Fruit fly (Drosophila melanogaster): ENCODE results near the gene GluRIIA.

The GluRIIA gene

dm6 chr2L:5523848-5524473 lies 30.9 kb upstream of the GluRIIA start, which contains the start of the genes Vps52 and Elp4 (continued):
- TF ChIP-seq org-1 (GFP tag; optimal IDR thresholded peaks at IDR 0.05): no peak
- peak; percentile 48 for TF ChIP-seq p53 (GFP tag; optimal IDR thresholded peaks at IDR 0.05)
- TF ChIP-seq CG14965 (GFP tag; optimal IDR thresholded peaks at IDR 0.05; ENCODE audit: borderline replicate concordance): no peak
- TF ChIP-seq ind (GFP tag; optimal IDR thresholded peaks at IDR 0.05): peak; percentile 78
- peak; percentile 43 for TF ChIP-seq CG16863 (GFP tag; optimal IDR thresholded peaks at IDR 0.05)
- TF ChIP-seq odd (GFP tag; optimal IDR thresholded peaks at IDR 0.05): no peak

dm6 chr2L:5525723-5526122 lies 29.1 kb upstream of the GluRIIA start, which contains the start of gene Cap-D3:
Gene Cap-D3 (plus strand): TSS chr2L:5525905.
- TF ChIP-seq ci (GFP tag; IDR thresholded peaks at IDR 0.05) (peak; percentile 28; the same call in 1 of the 3 replicates), CG16813 (GFP tag; IDR thresholded peaks at IDR 0.05; ENCODE audit: partially characterized antibody) (peak; percentile 55), Scr (GFP tag; IDR thresholded peaks at IDR 0.05; ENCODE audit: partially characterized antibody) (peak; percentile 49), Dp (GFP tag; optimal IDR thresholded peaks at IDR 0.05) (peak; percentile 74), bbx (GFP tag; IDR thresholded peaks at IDR 0.05; ENCODE audit: partially characterized antibody) (peak; percentile 69), ase (GFP tag; IDR thresholded peaks at IDR 0.05) (no peak), ato (GFP tag; IDR thresholded peaks at IDR 0.05; ENCODE audit: partially characterized antibody) (peak; percentile 68; the same call in 1 of the 2 replicates), hb (GFP tag; IDR thresholded peaks at IDR 0.05; ENCODE audit: partially characterized antibody) (0 out of 3 replicates have a peak, but pooled peaks have one; percentile 70), CG7963 (GFP tag; IDR thresholded peaks at IDR 0.05; ENCODE audit: partially characterized antibody) (peak; percentile 62; the same call in 1 of the 3 replicates), CG17802 (tag; optimal IDR thresholded peaks at IDR 0.05) (peak; percentile 94), phol (tag; optimal IDR thresholded peaks at IDR 0.05) (peak; percentile 72), Hr3 (GFP tag; optimal IDR thresholded peaks at IDR 0.05) (no peak), BEAF-32 (GFP tag; optimal IDR thresholded peaks at IDR 0.05) (peak; percentile 16), CG14860 (GFP tag; IDR thresholded peaks at IDR 0.05; ENCODE audit: partially characterized antibody) (peak; percentile 67), slbo (GFP tag; IDR thresholded peaks at IDR 0.05) (0 out of 2 replicates have a peak, but pooled peaks have one; percentile 9), zen2 (GFP tag; IDR thresholded peaks at IDR 0.05; ENCODE audit: partially characterized antibody) (peak; percentile 65), CkIIα-i1 (GFP tag; IDR thresholded peaks at IDR 0.05) (no peak), Hr51 (GFP tag; optimal IDR thresholded peaks at IDR 0.05) (no peak), mld (GFP tag; IDR thresholded peaks at IDR 0.05; ENCODE audit: partially characterized antibody) (peak; percentile 53; the same call in 1 of the 3 replicates), HLH4C (GFP tag; IDR thresholded peaks at IDR 0.05; ENCODE audit: partially characterized antibody) (peak; percentile 85), crp (GFP tag; optimal IDR thresholded peaks at IDR 0.05) (peak in 1 of 2 experiments; percentile 88), pzg (GFP tag; optimal IDR thresholded peaks at IDR 0.05) (peak; percentile 35), MBD-R2 (GFP tag; IDR thresholded peaks at IDR 0.05) (peak; percentile 76), CG1024 (GFP tag; IDR thresholded peaks at IDR 0.05) (no peak), tll (GFP tag; optimal IDR thresholded peaks at IDR 0.05) (no peak), unc-4 (GFP tag; IDR thresholded peaks at IDR 0.05; ENCODE audit: partially characterized antibody) (peak; percentile 36), MESR4 (GFP tag; optimal IDR thresholded peaks at IDR 0.05) (peak; percentile 27), Opbp (GFP tag; IDR thresholded peaks at IDR 0.05; ENCODE audit: partially characterized antibody) (peak; percentile 63; the same call in 2 of the 3 replicates), E2f2 (GFP tag; IDR thresholded peaks at IDR 0.05) (peak; percentile 84), Dll (GFP tag; IDR thresholded peaks at IDR 0.05; ENCODE audit: partially characterized antibody) (peak; percentile 45; the same call in 2 of the 4 replicates), vnd (GFP tag; IDR thresholded peaks at IDR 0.05; ENCODE audit: partially characterized antibody) (peak; percentile 61; the same call in 2 of the 3 replicates), sna (GFP tag; IDR thresholded peaks at IDR 0.05; ENCODE audit: partially characterized antibody) (peak; percentile 55; the same call in 1 of the 2 replicates), Med (GFP tag) (peak; percentile 54), Pdp1 (GFP tag; optimal IDR thresholded peaks at IDR 0.05) (peak in 1 of 2 experiments; percentile 62), row (GFP tag; IDR thresholded peaks at IDR 0.05) (no peak), Sry-δ (GFP tag; optimal IDR thresholded peaks at IDR 0.05) (peak; percentile 25), CG10366 (GFP tag; IDR thresholded peaks at IDR 0.05) (no peak), CG6791 (GFP tag; IDR thresholded peaks at IDR 0.05; ENCODE audit: partially characterized antibody) (peak; percentile 78)
